Worm (Caenorhabditis elegans) whole organism, midembryonic: ENCODE measurements around the gene lec-10.

Experiments used
- flt-1 ChIP-seq: fragments of 200-800 bp; sonication (Bioruptor generic); IDR thresholded peaks from 2 replicates; pipeline ENCODE4 v1.3.6; 2022; ENCODE audit warnings: missing genetic modification characterization, missing compliant biosample characterization
- med-1 ChIP-seq: sonication (generic microtip); optimal IDR thresholded peaks from 2 replicates; lab custom pipeline; 2017; ENCODE audit warnings: missing genetic modification characterization, mild to moderate bottlenecking, missing compliant biosample characterization, antibody characterized with exemption, missing genetic modification reagents; ENCODE audit not compliant: insufficient read depth

DNA sequence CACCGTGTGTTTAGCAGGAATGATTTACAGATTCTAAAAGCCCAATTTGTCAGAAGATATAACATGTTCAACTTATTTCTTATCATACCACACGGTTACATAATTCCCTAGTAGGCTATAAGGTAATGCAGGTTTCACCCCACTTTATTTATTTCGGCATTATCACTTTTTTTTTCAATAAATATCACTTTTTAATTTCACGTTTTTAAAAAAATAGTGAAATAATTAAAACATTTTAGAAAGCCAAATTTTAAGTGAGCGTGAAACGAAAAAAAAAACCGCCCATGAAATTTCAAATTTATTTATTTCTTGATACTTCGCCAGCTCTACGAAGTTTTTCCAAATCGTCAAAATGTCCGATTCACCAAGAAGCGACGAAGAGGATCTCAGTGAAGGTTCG is 40.6 kb downstream of the lec-10 start, which contains the start of gene fbxa-196:
- TF ChIP-seq med-1 (GFP tag; lab: Kevin White, UChicago), result no peak
- TF ChIP-seq flt-1 (GFP tag; lab: Robert Waterston, UW), result no peak
